Worm (Caenorhabditis elegans): Measurements from ENCODE around the gene F49E2.2.

Gene F49E2.2

ce11 chrX:9566429-9566828 lies at the start of gene F49E2.2:
Gene F49E2.2 (plus strand): TSS chrX:9566729.
- TF ChIP-seq unc-62 (GFP tag; optimal IDR thresholded peaks at IDR 0.05) = no peak

ce11 chrX:9517106-9517505 lies 49.4 kb upstream of the F49E2.2 start, which contains the start of gene C07B5.2:
Gene C07B5.2 (minus strand): TSS chrX:9517206.
- no peak for TF ChIP-seq unc-62 (GFP tag; optimal IDR thresholded peaks at IDR 0.05)

- TF ChIP-seq unc-62 (GFP tag; optimal IDR thresholded peaks at IDR 0.05) = no peak
Observed at ce11 chrX:9518719-9519118, 47.8 kb upstream of the F49E2.2 start, which contains the start of gene C07B5.6. Gene C07B5.6 (plus strand): TSS chrX:9519019.

ce11 chrX:9523118-9523517 lies 43.4 kb upstream of the F49E2.2 start, which contains the start of gene C07B5.3:
Gene C07B5.3 (minus strand): TSS chrX:9523218.
- TF ChIP-seq unc-62 (GFP tag; optimal IDR thresholded peaks at IDR 0.05) = no peak

- TF ChIP-seq unc-62 (GFP tag; optimal IDR thresholded peaks at IDR 0.05) = no peak
Observed at ce11 chrX:9527898-9528297, 38.6 kb upstream of the F49E2.2 start.

ce11 chrX:9529360-9529759 lies 37.2 kb upstream of the F49E2.2 start, which contains the start of gene C07B5.4:
Gene C07B5.4 (plus strand): TSS chrX:9529660.
- TF ChIP-seq unc-62 (GFP tag; optimal IDR thresholded peaks at IDR 0.05) = no peak

- TF ChIP-seq unc-62 (GFP tag; optimal IDR thresholded peaks at IDR 0.05) = no peak
Observed at ce11 chrX:9531640-9532039, 34.9 kb upstream of the F49E2.2 start.

ce11 chrX:9536008-9536407 lies 30.5 kb upstream of the F49E2.2 start:
- TF ChIP-seq unc-62 (GFP tag; optimal IDR thresholded peaks at IDR 0.05) = no peak

- TF ChIP-seq unc-62 (GFP tag; optimal IDR thresholded peaks at IDR 0.05) = no peak
Observed at ce11 chrX:9536665-9537064, 29.9 kb upstream of the F49E2.2 start, which contains the start of gene C07B5.8. Gene C07B5.8 (minus strand): TSS chrX:9536765.

DNA sequence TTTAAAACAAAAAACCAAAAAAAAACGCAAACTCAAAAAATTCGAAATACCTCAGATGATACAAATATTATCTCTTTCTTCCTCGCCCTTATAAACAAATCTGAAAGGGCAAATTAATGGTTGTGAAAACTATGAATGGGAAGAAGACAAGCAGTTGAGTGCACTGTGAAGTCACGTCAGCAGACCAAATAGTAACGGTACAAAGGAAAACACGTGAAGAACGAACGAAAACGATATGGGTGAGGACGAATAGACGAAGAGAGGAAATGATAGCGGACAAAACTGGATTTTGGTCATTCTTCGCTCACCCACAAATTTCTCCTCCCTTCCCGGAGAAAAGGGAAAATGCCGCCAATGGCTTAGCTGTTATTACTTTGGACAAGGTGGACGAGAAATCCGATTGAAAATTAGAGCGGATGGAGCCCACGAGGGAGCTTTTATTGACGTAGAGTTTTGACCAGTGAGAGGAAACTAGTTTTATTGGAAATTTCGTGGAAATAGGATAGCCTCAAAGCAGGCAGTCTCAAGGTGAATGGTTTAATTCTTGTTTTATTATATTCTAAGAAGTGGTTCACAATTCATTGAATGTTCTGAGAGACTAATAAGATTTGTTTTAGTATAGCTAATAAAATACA lies 28.9 kb upstream of the F49E2.2 start:
- no peak for TF ChIP-seq unc-62 (GFP tag; optimal IDR thresholded peaks at IDR 0.05)

DNA sequence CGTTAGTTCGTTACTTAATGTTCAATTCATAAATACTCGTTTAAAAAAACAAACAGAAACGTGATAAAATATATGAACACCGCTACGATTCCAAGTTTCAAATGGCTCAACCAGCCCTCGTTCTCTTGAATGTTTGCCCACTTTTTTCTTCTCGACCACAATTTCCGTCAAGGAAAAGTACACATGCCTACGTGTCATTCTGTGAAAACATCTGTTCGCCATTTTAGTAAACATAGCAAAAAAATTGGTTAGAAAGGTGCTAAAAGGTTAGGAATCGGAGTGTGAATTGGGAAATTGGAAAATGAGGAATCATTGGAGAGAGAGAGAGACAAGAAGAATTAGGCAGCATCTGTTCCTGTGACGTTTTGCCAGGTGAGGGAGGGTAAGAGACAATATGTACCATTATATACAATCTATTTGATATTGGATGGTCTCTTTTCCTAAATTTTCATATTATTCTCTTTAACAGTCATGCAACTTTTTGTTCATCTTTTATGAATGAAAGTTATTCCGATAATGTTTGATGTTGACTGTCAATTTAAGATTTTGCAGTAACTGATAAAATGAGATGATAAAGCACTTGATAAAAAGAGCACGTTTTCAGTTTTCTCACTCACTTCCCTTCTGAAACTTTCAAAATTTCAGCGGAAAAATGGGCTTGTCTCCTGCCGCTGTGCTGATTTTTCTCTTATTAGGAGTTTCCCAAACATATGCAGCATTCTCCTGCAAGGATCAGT lies 27.1 kb upstream of the F49E2.2 start, which contains the start of gene nuc-1:
nuc-1 (plus strand) TSS at position 612 of the 737 bp plus-strand sequence.
- TF ChIP-seq unc-62 (GFP tag; optimal IDR thresholded peaks at IDR 0.05) = no peak

- no peak for TF ChIP-seq unc-62 (GFP tag; optimal IDR thresholded peaks at IDR 0.05)
Observed at ce11 chrX:9540464-9540863, 26.1 kb upstream of the F49E2.2 start.

ce11 chrX:9543352-9543751 lies 23.2 kb upstream of the F49E2.2 start, which contains the start of gene F49E2.5:
Gene F49E2.5 (plus strand): TSS chrX:9543652.
- no peak for TF ChIP-seq unc-62 (GFP tag; optimal IDR thresholded peaks at IDR 0.05)

DNA sequence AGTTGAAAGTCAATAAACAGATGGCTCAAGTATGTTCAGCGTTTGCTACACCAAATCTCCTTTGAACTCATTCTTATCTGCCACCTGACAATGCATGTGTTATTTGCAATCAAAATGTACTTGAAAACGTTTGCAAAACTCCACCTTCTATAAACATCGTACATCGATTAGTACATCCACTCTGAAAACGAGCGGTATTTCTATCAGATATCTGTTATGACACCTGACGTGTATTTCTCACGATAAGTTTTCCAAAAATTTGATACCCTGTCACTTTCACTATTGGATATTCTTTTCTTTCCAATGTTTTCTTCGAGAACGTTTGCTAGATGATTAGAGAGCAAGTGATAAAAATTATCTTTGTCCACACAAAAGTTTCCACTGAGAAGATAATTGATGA lies 22.1 kb upstream of the F49E2.2 start:
- TF ChIP-seq unc-62 (GFP tag; optimal IDR thresholded peaks at IDR 0.05) = no peak

- no peak for TF ChIP-seq unc-62 (GFP tag; optimal IDR thresholded peaks at IDR 0.05)
Observed at ce11 chrX:9546640-9547039, 19.9 kb upstream of the F49E2.2 start.

ce11 chrX:9547264-9547751 lies 19.2 kb upstream of the F49E2.2 start:
- TF ChIP-seq unc-62 (GFP tag; optimal IDR thresholded peaks at IDR 0.05) = peak; percentile 8

Data from whole organism, dauer.